Fruit fly (Drosophila melanogaster) whole organism, embryonic: Measurements from ENCODE around the gene CG32645.

Experiments used
- Abd-B ChIP-seq: fragments of 200-800 bp; sonication (Bioruptor generic); optimal IDR thresholded peaks from 2 replicates; lab custom pipeline; 2018; ENCODE audit warnings: missing biosample characterization, mild to moderate bottlenecking, missing genetic modification characterization, moderate library complexity
- CG10274 ChIP-seq: fragments of 200-800 bp; sonication (Bioruptor generic); optimal IDR thresholded peaks from 3 replicates; lab custom pipeline; 2017; ENCODE audit warnings: missing biosample characterization, mild to moderate bottlenecking, missing genetic modification characterization
- CG11247 ChIP-seq: fragments of 200-800 bp; sonication (Bioruptor generic); IDR thresholded peaks from 2 replicates; pipeline ENCODE4 v1.3.6; 2022; ENCODE audit warnings: missing biosample characterization, missing genetic modification characterization
- CG12744 ChIP-seq: fragments of 200-800 bp; sonication (Bioruptor generic); optimal IDR thresholded peaks from 2 replicates; lab custom pipeline; 2016; ENCODE audit warnings: missing biosample characterization, missing genetic modification characterization
- CG12769 ChIP-seq: fragments of 200-800 bp; sonication (Bioruptor generic); optimal IDR thresholded peaks from 2 replicates; lab custom pipeline; 2019; ENCODE audit warnings: missing biosample characterization, mild to moderate bottlenecking, missing genetic modification characterization, moderate library complexity
- CG15011 ChIP-seq: fragments of 200-800 bp; sonication (Bioruptor generic); optimal IDR thresholded peaks from 3 replicates; lab custom pipeline; 2018; ENCODE audit warnings: missing biosample characterization, mild to moderate bottlenecking, missing genetic modification characterization
- CG33557 ChIP-seq: fragments of 200-800 bp; sonication (Bioruptor generic); optimal IDR thresholded peaks from 2 replicates; lab custom pipeline; 2019; ENCODE audit warnings: missing biosample characterization, mild to moderate bottlenecking, missing genetic modification characterization, moderate library complexity
- CG3726 ChIP-seq: fragments of 200-800 bp; sonication (Bioruptor generic); IDR thresholded peaks from 3 replicates; pipeline ENCODE4, ENCODE4 v1.3.6; 2022; ENCODE audit warnings: missing biosample characterization, missing genetic modification characterization
- CG6254 ChIP-seq: fragments of 200-800 bp; sonication (Bioruptor generic); optimal IDR thresholded peaks from 3 replicates; lab custom pipeline; 2017; ENCODE audit warnings: mild to moderate bottlenecking, missing biosample characterization, missing genetic modification reagents, missing genetic modification characterization
- CG6272 ChIP-seq: fragments of 200-800 bp; sonication (Bioruptor generic); IDR thresholded peaks from 2 replicates; pipeline ENCODE4 v1.3.6; 2022; ENCODE audit warnings: missing biosample characterization, missing genetic modification characterization
- CG6791 ChIP-seq: fragments of 200-800 bp; sonication (Bioruptor generic); IDR thresholded peaks from 3 replicates; pipeline ENCODE4 v1.3.6; 2022; ENCODE audit warnings: missing biosample characterization, missing genetic modification characterization; ENCODE audit not compliant: partially characterized antibody
- CG7372 ChIP-seq: fragments of 200-800 bp; sonication (Bioruptor generic); IDR thresholded peaks from 2 replicates; pipeline ENCODE4 v1.3.6; 2022; ENCODE audit warnings: missing biosample characterization, missing genetic modification characterization
- CG7745 ChIP-seq: fragments of 200-800 bp; sonication (Bioruptor generic); optimal IDR thresholded peaks from 2 replicates; lab custom pipeline; 2018; ENCODE audit warnings: missing biosample characterization, mild to moderate bottlenecking, missing genetic modification characterization, moderate library complexity
- CG8359 ChIP-seq: fragments of 200-800 bp; sonication (Bioruptor generic); optimal IDR thresholded peaks from 2 replicates; lab custom pipeline; 2017; ENCODE audit warnings: missing biosample characterization, mild to moderate bottlenecking, missing genetic modification characterization, borderline replicate concordance
- CG8388 ChIP-seq: fragments of 200-800 bp; sonication (Bioruptor generic); optimal IDR thresholded peaks from 2 replicates; lab custom pipeline; 2019; ENCODE audit warnings: missing biosample characterization, mild to moderate bottlenecking, missing genetic modification characterization, moderate library complexity
- Dbx ChIP-seq: fragments of 200-800 bp; sonication (Bioruptor generic); IDR thresholded peaks from 3 replicates; pipeline ENCODE4 v1.3.6; 2022; ENCODE audit warnings: missing biosample characterization, missing genetic modification characterization
- Doc2 ChIP-seq: fragments of 200-800 bp; sonication (Bioruptor generic); IDR thresholded peaks from 2 replicates; pipeline ENCODE4 v1.3.6; 2022; ENCODE audit warnings: missing biosample characterization, missing genetic modification characterization
- Hey ChIP-seq: fragments of 200-800 bp; sonication (Bioruptor generic); optimal IDR thresholded peaks from 3 replicates; lab custom pipeline; 2018; ENCODE audit warnings: missing biosample characterization, mild to moderate bottlenecking, missing genetic modification characterization
- HmgD ChIP-seq: fragments of 200-800 bp; sonication (Bioruptor generic); optimal IDR thresholded peaks from 3 replicates; lab custom pipeline; 2016; ENCODE audit warnings: missing biosample characterization, missing genetic modification characterization
- Hsf ChIP-seq: fragments of 200-800 bp; sonication (Bioruptor generic); optimal IDR thresholded peaks from 3 replicates; lab custom pipeline; 2016; ENCODE audit warnings: missing biosample characterization, missing genetic modification characterization
- MTF-1 ChIP-seq: fragments of 200-800 bp; sonication (Bioruptor generic); optimal IDR thresholded peaks from 2 replicates; lab custom pipeline; 2018; ENCODE audit warnings: missing biosample characterization, mild to moderate bottlenecking, missing genetic modification characterization, borderline replicate concordance
- Nf-YA ChIP-seq: fragments of 200-800 bp; sonication (Bioruptor generic); IDR thresholded peaks from 2 replicates; pipeline ENCODE4 v1.3.6; 2022; ENCODE audit warnings: missing biosample characterization, missing genetic modification characterization
- Oli ChIP-seq: fragments of 200-800 bp; sonication (Bioruptor generic); optimal IDR thresholded peaks from 2 replicates; lab custom pipeline; 2018; ENCODE audit warnings: missing biosample characterization, mild to moderate bottlenecking, missing genetic modification characterization, moderate library complexity
- Ptx1 ChIP-seq: fragments of 200-800 bp; sonication (Bioruptor generic); IDR thresholded peaks from 2 replicates; pipeline ENCODE4 v1.3.6; 2022; ENCODE audit warnings: missing biosample characterization, missing genetic modification characterization
- Rfx ChIP-seq: fragments of 200-800 bp; sonication (Bioruptor generic); IDR thresholded peaks from 2 replicates; pipeline ENCODE4 v1.3.6; 2022; ENCODE audit warnings: missing biosample characterization, missing genetic modification characterization
- Stat92E ChIP-seq, 3 experiments: fragments of >200 bp in 2 of 3; fragments of 200-800 bp in 1 of 3; sonication (Bioruptor generic) in 1 of 3; optimal IDR thresholded peaks; 2 replicates each; lab custom pipeline; 2017 to 2019; ENCODE audit warnings: missing biosample characterization in 3 of 3, missing genetic modification characterization in 3 of 3, mild to moderate bottlenecking in 1 of 3, moderate library complexity in 1 of 3
- Usf ChIP-seq: fragments of 200-800 bp; sonication (Bioruptor generic); optimal IDR thresholded peaks from 2 replicates; lab custom pipeline; 2017; ENCODE audit warnings: missing genotype, missing biosample characterization, missing genetic modification characterization
- YL-1 ChIP-seq: fragments of 200-800 bp; sonication (Bioruptor generic); optimal IDR thresholded peaks from 3 replicates; lab custom pipeline; 2017; ENCODE audit warnings: missing biosample characterization, mild to moderate bottlenecking, missing genetic modification characterization
- ac ChIP-seq: fragments of 200-800 bp; sonication (Bioruptor generic); optimal IDR thresholded peaks from 3 replicates; lab custom pipeline; 2017; ENCODE audit warnings: missing biosample characterization, mild to moderate bottlenecking, missing genetic modification characterization
- ato ChIP-seq: fragments of 200-800 bp; sonication (Bioruptor generic); IDR thresholded peaks from 2 replicates; pipeline ENCODE4 v1.3.6; 2022; ENCODE audit warnings: missing biosample characterization, missing genetic modification characterization; ENCODE audit not compliant: partially characterized antibody
- bcd ChIP-seq: fragments of 200-800 bp; sonication (Bioruptor generic); optimal IDR thresholded peaks from 2 replicates; lab custom pipeline; 2017; ENCODE audit warnings: missing biosample characterization, mild to moderate bottlenecking, missing genetic modification characterization
- chif ChIP-seq, 2 experiments: fragments of 200-800 bp; sonication (Bioruptor generic); optimal IDR thresholded peaks; 3 replicates each; lab custom pipeline; 2016; ENCODE audit warnings: missing biosample characterization in 2 of 2, missing genetic modification characterization in 2 of 2
- corto ChIP-seq: fragments of 200-800 bp; sonication (Bioruptor generic); optimal IDR thresholded peaks from 2 replicates; lab custom pipeline; 2016; ENCODE audit warnings: missing biosample characterization, mild to moderate bottlenecking, missing genetic modification characterization, moderate library complexity
- exex ChIP-seq: fragments of 200-800 bp; sonication (Bioruptor generic); optimal IDR thresholded peaks from 4 replicates; lab custom pipeline; 2018; ENCODE audit warnings: missing biosample characterization, mild to moderate bottlenecking, missing genetic modification characterization, moderate library complexity
- fd102C ChIP-seq: fragments of 200-800 bp; sonication (Bioruptor generic); optimal IDR thresholded peaks from 2 replicates; lab custom pipeline; 2018; ENCODE audit warnings: missing biosample characterization, mild to moderate bottlenecking, missing genetic modification characterization, moderate library complexity
- gcm ChIP-seq: fragments of 200-800 bp; sonication (Bioruptor generic); optimal IDR thresholded peaks from 2 replicates; lab custom pipeline; 2019; ENCODE audit warnings: missing biosample characterization, mild to moderate bottlenecking, missing genetic modification characterization, moderate library complexity
- gcm2 ChIP-seq: fragments of 200-800 bp; sonication (Bioruptor generic); optimal IDR thresholded peaks from 2 replicates; lab custom pipeline; 2016; ENCODE audit warnings: missing biosample characterization, missing genetic modification characterization
- gem ChIP-seq: fragments of 200-800 bp; sonication (Bioruptor generic); optimal IDR thresholded peaks from 2 replicates; lab custom pipeline; 2019; ENCODE audit warnings: missing biosample characterization, mild to moderate bottlenecking, missing genetic modification characterization, moderate library complexity
- grn ChIP-seq: fragments of 200-800 bp; sonication (Bioruptor generic); optimal IDR thresholded peaks from 3 replicates; lab custom pipeline; 2017; ENCODE audit warnings: missing biosample characterization, missing genetic modification characterization
- gt ChIP-seq: fragments of 200-800 bp; sonication (Bioruptor generic); IDR thresholded peaks from 2 replicates; pipeline ENCODE4 v1.3.6; 2022; ENCODE audit warnings: missing biosample characterization, missing genetic modification characterization
- inv ChIP-seq: fragments of 200-800 bp; sonication (Bioruptor generic); IDR thresholded peaks from 2 replicates; pipeline ENCODE4 v1.3.6; 2022; ENCODE audit warnings: missing biosample characterization, missing genetic modification characterization; ENCODE audit not compliant: partially characterized antibody
- nom ChIP-seq: fragments of 200-800 bp; sonication (Bioruptor generic); optimal IDR thresholded peaks from 2 replicates; lab custom pipeline; 2017; ENCODE audit warnings: missing biosample characterization, missing genetic modification characterization, mild to moderate bottlenecking, moderate library complexity, missing genetic modification reagents
- oc ChIP-seq: fragments of 200-800 bp; sonication (Bioruptor generic); optimal IDR thresholded peaks from 2 replicates; lab custom pipeline; 2018; ENCODE audit warnings: missing biosample characterization, mild to moderate bottlenecking, missing genetic modification characterization, moderate library complexity
- pfk ChIP-seq: fragments of 200-800 bp; sonication (Bioruptor generic); optimal IDR thresholded peaks from 2 replicates; lab custom pipeline; 2018; ENCODE audit warnings: missing biosample characterization, mild to moderate bottlenecking, missing genetic modification characterization, moderate library complexity
- pnt ChIP-seq: fragments of 200-800 bp; sonication (Bioruptor generic); optimal IDR thresholded peaks from 3 replicates; lab custom pipeline; 2016; ENCODE audit warnings: missing biosample characterization, missing genetic modification characterization
- ro ChIP-seq: fragments of 200-800 bp; sonication (Bioruptor generic); IDR thresholded peaks from 2 replicates; pipeline ENCODE4 v1.3.6; 2022; ENCODE audit warnings: missing biosample characterization, missing genetic modification characterization
- sc ChIP-seq, 3 experiments: fragments of >200 bp in 2 of 3; fragments of 200-800 bp in 1 of 3; sonication (Bioruptor generic) in 1 of 3; optimal IDR thresholded peaks; 2 replicates in 2 of 3; 3 replicates in 1 of 3; lab custom pipeline; 2017; ENCODE audit warnings: mild to moderate bottlenecking in 1 of 3, missing biosample characterization in 1 of 3, missing genetic modification characterization in 1 of 3, missing genetic modification reagents in 1 of 3
- schlank ChIP-seq: fragments of 200-800 bp; sonication (Bioruptor generic); optimal IDR thresholded peaks from 2 replicates; lab custom pipeline; 2018; ENCODE audit warnings: missing biosample characterization, mild to moderate bottlenecking, missing genetic modification characterization
- sna ChIP-seq: fragments of 200-800 bp; sonication (Bioruptor generic); IDR thresholded peaks from 2 replicates; pipeline ENCODE4 v1.3.6; 2022; ENCODE audit warnings: missing biosample characterization, missing genetic modification characterization; ENCODE audit not compliant: partially characterized antibody

Gene CG32645

dm6 chrX:13099919-13100318 is 39.1 kb upstream of the CG32645 start (continued):
- TF ChIP-seq grn (GFP tag; lab: Kevin White, UChicago): no peak
- no peak for TF ChIP-seq Stat92E (GFP tag; optimal IDR thresholded peaks at IDR 0.05; lab: Kevin White, UChicago)
- TF ChIP-seq CG7745 (tag; lab: Kevin White, UChicago): no peak
- TF ChIP-seq CG33557: peak; percentile 19
- no peak for TF ChIP-seq sna (GFP tag; lab: Robert Waterston, UW)
- peak; percentile 57 for TF ChIP-seq MTF-1 (GFP tag; lab: Kevin White, UChicago)
- peak; percentile 53 for TF ChIP-seq ro (GFP tag; lab: Robert Waterston, UW)
- no peak for TF ChIP-seq gcm2 (GFP tag; lab: Kevin White, UChicago)
- no peak for TF ChIP-seq sc (optimal IDR thresholded peaks at IDR 0.05; lab: Kevin White, UChicago)
- TF ChIP-seq sc (GFP tag; optimal IDR thresholded peaks at IDR 0.05; lab: Kevin White, UChicago): peak; percentile 21
- TF ChIP-seq schlank (tag; lab: Kevin White, UChicago): peak; percentile 82
- TF ChIP-seq ac (GFP tag; lab: Kevin White, UChicago): no peak
- TF ChIP-seq nom (GFP tag; lab: Kevin White, UChicago): no peak
- TF ChIP-seq CG8388 (GFP tag; lab: Kevin White, UChicago): peak; percentile 65
- peak; percentile 32 for TF ChIP-seq corto (GFP tag; lab: Kevin White, UChicago)
- TF ChIP-seq gcm: peak; percentile 47
- TF ChIP-seq YL-1: peak; percentile 0
- peak; percentile 6 for TF ChIP-seq Hsf
- peak; percentile 89 for TF ChIP-seq Ptx1 (GFP tag; lab: Robert Waterston, UW)
- peak; percentile 69 for TF ChIP-seq Nf-YA (GFP tag; lab: Robert Waterston, UW)
- TF ChIP-seq chif (GFP tag; optimal IDR thresholded peaks at IDR 0.05; lab: Kevin White, UChicago): no peak
- TF ChIP-seq Oli: peak; percentile 88
- TF ChIP-seq CG3726: peak; percentile 84; the same call in 2 of the 3 replicates
- peak; percentile 91 for TF ChIP-seq gem
- peak; percentile 63 for TF ChIP-seq Usf
- 0 out of 2 replicates have a peak, but pooled peaks have one; percentile 46 for TF ChIP-seq gt (GFP tag; lab: Robert Waterston, UW)
- peak; percentile 86 for TF ChIP-seq CG12769
- peak; percentile 79 for TF ChIP-seq bcd
- peak; percentile 53 for TF ChIP-seq CG10274 (GFP tag; lab: Kevin White, UChicago)
- TF ChIP-seq pfk (GFP tag; lab: Kevin White, UChicago): no peak
- no peak for TF ChIP-seq ato (GFP tag; lab: Robert Waterston, UW)
- TF ChIP-seq fd102C (GFP tag; lab: Kevin White, UChicago): no peak
- TF ChIP-seq Dbx (GFP tag; lab: Robert Waterston, UW): peak; percentile 86
- no peak for TF ChIP-seq CG12744 (GFP tag; lab: Kevin White, UChicago)
- TF ChIP-seq Doc2 (GFP tag; lab: Robert Waterston, UW): no peak; the same call in 1 of the 2 replicates
- TF ChIP-seq CG7372 (GFP tag; lab: Robert Waterston, UW): peak; percentile 87
- peak; percentile 40 for TF ChIP-seq oc
- TF ChIP-seq pnt (GFP tag; lab: Kevin White, UChicago): no peak
- peak; percentile 70 for TF ChIP-seq CG15011 (GFP tag; lab: Kevin White, UChicago)
- TF ChIP-seq HmgD (GFP tag; lab: Kevin White, UChicago): no peak
- peak; percentile 78 for TF ChIP-seq Abd-B
- TF ChIP-seq CG11247: peak; percentile 85
- no peak for TF ChIP-seq CG6791 (GFP tag; lab: Robert Waterston, UW)
- peak; percentile 89 for TF ChIP-seq CG6272 (GFP tag; lab: Robert Waterston, UW)
- no peak for TF ChIP-seq inv (GFP tag; lab: Robert Waterston, UW)
- TF ChIP-seq CG8359: peak; percentile 32
- TF ChIP-seq Hey: peak; percentile 17
- peak; percentile 96 for TF ChIP-seq Rfx
- peak; percentile 51 for TF ChIP-seq exex (tag; lab: Kevin White, UChicago)
- peak; percentile 48 for TF ChIP-seq CG6254 (GFP tag; lab: Kevin White, UChicago)
